Fruit fly (Drosophila melanogaster) whole organism, embryonic: ENCODE data around the gene Tg.
A peak's percentile ranks its signal among the peaks of the same experiment; 100 is the strongest.

Source experiments
- Abd-B ChIP-seq: fragments of 200-800 bp; sonication (Bioruptor generic); optimal IDR thresholded peaks from 2 replicates; lab custom pipeline; 2018; ENCODE audit warnings: missing biosample characterization, mild to moderate bottlenecking, missing genetic modification characterization, moderate library complexity
- Atf3 ChIP-seq: fragments of 200-800 bp; sonication (Bioruptor generic); optimal IDR thresholded peaks from 3 replicates; lab custom pipeline; 2016; ENCODE audit warnings: missing biosample characterization, missing genetic modification characterization
- B-H1 ChIP-seq: fragments of 200-800 bp; sonication (Bioruptor generic); IDR thresholded peaks from 3 replicates; pipeline ENCODE4 v1.3.6; 2022; ENCODE audit warnings: missing biosample characterization, missing genetic modification characterization
- CG10147 ChIP-seq: fragments of 200-800 bp; sonication (Bioruptor generic); optimal IDR thresholded peaks from 2 replicates; lab custom pipeline; 2019; ENCODE audit warnings: missing biosample characterization, mild to moderate bottlenecking, missing genetic modification characterization, moderate library complexity
- CG12104 ChIP-seq: fragments of 200-800 bp; sonication (Bioruptor generic); optimal IDR thresholded peaks from 3 replicates; lab custom pipeline; 2016; ENCODE audit warnings: missing biosample characterization, missing genetic modification characterization
- CG12155 ChIP-seq: fragments of 200-800 bp; sonication (Bioruptor generic); optimal IDR thresholded peaks from 3 replicates; lab custom pipeline; 2016; ENCODE audit warnings: missing biosample characterization, missing genetic modification characterization
- CG12299 ChIP-seq: fragments of 200-800 bp; sonication (Bioruptor generic); optimal IDR thresholded peaks from 2 replicates; lab custom pipeline; 2018; ENCODE audit warnings: missing biosample characterization, mild to moderate bottlenecking, missing genetic modification characterization
- CG13123 ChIP-seq: fragments of 200-800 bp; sonication (Bioruptor generic); optimal IDR thresholded peaks from 2 replicates; lab custom pipeline; 2016; ENCODE audit warnings: missing biosample characterization, missing genetic modification characterization
- CG15269 ChIP-seq: fragments of 200-800 bp; sonication (Bioruptor generic); optimal IDR thresholded peaks from 2 replicates; lab custom pipeline; 2018; ENCODE audit warnings: missing biosample characterization, mild to moderate bottlenecking, missing genetic modification characterization, moderate library complexity
- CG1602 ChIP-seq: fragments of 200-800 bp; sonication (Bioruptor generic); optimal IDR thresholded peaks from 3 replicates; lab custom pipeline; 2016; ENCODE audit warnings: missing biosample characterization, missing genetic modification characterization
- CG17829 ChIP-seq: fragments of 200-800 bp; optimal IDR thresholded peaks from 2 replicates; lab custom pipeline; 2019; ENCODE audit warnings: missing biosample characterization, mild to moderate bottlenecking, missing genetic modification characterization, moderate library complexity
- CG2129 ChIP-seq: fragments of 200-800 bp; sonication (Bioruptor generic); IDR thresholded peaks from 2 replicates; pipeline ENCODE4 v1.3.6; 2022; ENCODE audit warnings: missing biosample characterization, missing genetic modification characterization; ENCODE audit not compliant: partially characterized antibody
- CG2678 ChIP-seq: fragments of 200-800 bp; sonication (Bioruptor generic); optimal IDR thresholded peaks from 3 replicates; lab custom pipeline; 2019; ENCODE audit warnings: missing biosample characterization, mild to moderate bottlenecking, missing genetic modification characterization, moderate library complexity
- CG2889 ChIP-seq: fragments of 200-800 bp; sonication (Bioruptor generic); IDR thresholded peaks from 3 replicates; pipeline ENCODE4 v1.3.6; 2022; ENCODE audit warnings: missing biosample characterization, missing genetic modification characterization
- CG4360 ChIP-seq: fragments of 200-800 bp; sonication (Bioruptor generic); IDR thresholded peaks from 2 replicates; pipeline ENCODE4 v1.3.6; 2022; ENCODE audit warnings: missing biosample characterization, missing genetic modification characterization
- CG6765 ChIP-seq: fragments of 200-800 bp; sonication (Bioruptor generic); optimal IDR thresholded peaks from 3 replicates; lab custom pipeline; 2017; ENCODE audit warnings: missing biosample characterization, mild to moderate bottlenecking, missing genetic modification characterization
- CG7928 ChIP-seq: fragments of 200-800 bp; sonication (Bioruptor generic); optimal IDR thresholded peaks from 2 replicates; lab custom pipeline; 2017; ENCODE audit warnings: missing biosample characterization, mild to moderate bottlenecking, missing genetic modification characterization
- CG8290 ChIP-seq, 3 experiments: fragments of 200-800 bp; sonication (Bioruptor generic); optimal IDR thresholded peaks; 2 replicates each; lab custom pipeline; 2016 to 2019; ENCODE audit warnings: missing biosample characterization in 3 of 3, missing genetic modification characterization in 3 of 3, mild to moderate bottlenecking in 2 of 3, moderate library complexity in 1 of 3
- CG8359 ChIP-seq: fragments of 200-800 bp; sonication (Bioruptor generic); optimal IDR thresholded peaks from 2 replicates; lab custom pipeline; 2017; ENCODE audit warnings: missing biosample characterization, mild to moderate bottlenecking, missing genetic modification characterization, borderline replicate concordance
- CG9817 ChIP-seq: fragments of 200-800 bp; sonication (Bioruptor generic); optimal IDR thresholded peaks from 2 replicates; lab custom pipeline; 2018; ENCODE audit warnings: missing biosample characterization, mild to moderate bottlenecking, missing genetic modification characterization, moderate library complexity
- Deaf1 ChIP-seq: fragments of 200-800 bp; optimal IDR thresholded peaks from 3 replicates; lab custom pipeline; 2019; ENCODE audit warnings: missing biosample characterization, mild to moderate bottlenecking, missing genetic modification characterization, moderate library complexity
- Hmx ChIP-seq: fragments of 200-800 bp; sonication (Bioruptor generic); optimal IDR thresholded peaks from 2 replicates; lab custom pipeline; 2016; ENCODE audit warnings: missing biosample characterization, missing genetic modification characterization
- Kr ChIP-seq: fragments of 200-800 bp; sonication (Bioruptor generic); optimal IDR thresholded peaks from 2 replicates; lab custom pipeline; 2017; ENCODE audit warnings: missing biosample characterization, mild to moderate bottlenecking, missing genetic modification characterization
- NfI ChIP-seq: fragments of 200-800 bp; sonication (Bioruptor generic); optimal IDR thresholded peaks from 3 replicates; lab custom pipeline; 2018; ENCODE audit warnings: missing biosample characterization, mild to moderate bottlenecking, missing genetic modification characterization, moderate library complexity
- Opbp ChIP-seq: fragments of 200-800 bp; sonication (Bioruptor generic); IDR thresholded peaks from 3 replicates; pipeline ENCODE4 v1.3.6; 2022; ENCODE audit warnings: missing biosample characterization, missing genetic modification characterization; ENCODE audit not compliant: partially characterized antibody
- ara ChIP-seq: fragments of 200-800 bp; sonication (Bioruptor generic); IDR thresholded peaks from 2 replicates; pipeline ENCODE4 v1.3.6; 2022; ENCODE audit warnings: missing biosample characterization, missing genetic modification characterization
- bsh ChIP-seq, 2 experiments: fragments of 200-800 bp; sonication (Bioruptor generic); optimal IDR thresholded peaks; 2 replicates each; lab custom pipeline; 2017 to 2018; ENCODE audit warnings: mild to moderate bottlenecking in 2 of 2, missing biosample characterization in 2 of 2, missing genetic modification characterization in 2 of 2, moderate library complexity in 1 of 2
- btn ChIP-seq: fragments of 200-800 bp; sonication (Bioruptor generic); optimal IDR thresholded peaks from 2 replicates; lab custom pipeline; 2016; ENCODE audit warnings: missing biosample characterization, missing genetic modification characterization
- corto ChIP-seq: fragments of 200-800 bp; sonication (Bioruptor generic); optimal IDR thresholded peaks from 2 replicates; lab custom pipeline; 2016; ENCODE audit warnings: missing biosample characterization, mild to moderate bottlenecking, missing genetic modification characterization, moderate library complexity
- dmrt11E ChIP-seq: fragments of 200-800 bp; sonication (Bioruptor generic); optimal IDR thresholded peaks from 3 replicates; lab custom pipeline; 2018; ENCODE audit warnings: missing biosample characterization, mild to moderate bottlenecking, missing genetic modification characterization, moderate library complexity
- en ChIP-seq: fragments of 200-800 bp; sonication (Bioruptor generic); optimal IDR thresholded peaks from 2 replicates; lab custom pipeline; 2016; ENCODE audit warnings: missing biosample characterization, missing genetic modification characterization
- esg ChIP-seq: fragments of 200-800 bp; sonication (Bioruptor generic); conservative IDR thresholded peaks from 2 replicates; pipeline ENCODE4 v1.3.6; 2022; ENCODE audit warnings: missing biosample characterization, missing genetic modification characterization
- gce ChIP-seq: fragments of 200-800 bp; sonication (Bioruptor generic); IDR thresholded peaks from 3 replicates; pipeline ENCODE4 v1.3.6; 2022; ENCODE audit warnings: missing biosample characterization, missing genetic modification characterization
- gcm2 ChIP-seq: fragments of 200-800 bp; sonication (Bioruptor generic); optimal IDR thresholded peaks from 2 replicates; lab custom pipeline; 2016; ENCODE audit warnings: missing biosample characterization, missing genetic modification characterization
- insv ChIP-seq, 2 experiments: fragments of 200-800 bp; sonication (Bioruptor generic); optimal IDR thresholded peaks; 3 replicates each; lab custom pipeline; 2016 to 2018; ENCODE audit warnings: missing biosample characterization in 2 of 2, missing genetic modification characterization in 2 of 2
- jumu ChIP-seq: fragments of 200-800 bp; sonication (Bioruptor generic); optimal IDR thresholded peaks from 3 replicates; lab custom pipeline; 2016; ENCODE audit warnings: missing biosample characterization, missing genetic modification characterization
- nerfin-1 ChIP-seq: fragments of 200-800 bp; sonication (Bioruptor generic); optimal IDR thresholded peaks from 3 replicates; lab custom pipeline; 2019; ENCODE audit warnings: missing biosample characterization, mild to moderate bottlenecking, missing genetic modification characterization, moderate library complexity
- pita ChIP-seq: fragments of 200-800 bp; sonication (Bioruptor generic); optimal IDR thresholded peaks from 2 replicates; lab custom pipeline; 2017; ENCODE audit warnings: missing biosample characterization, mild to moderate bottlenecking, missing genetic modification characterization
- pum ChIP-seq: fragments of 200-800 bp; sonication (Bioruptor generic); optimal IDR thresholded peaks from 2 replicates; lab custom pipeline; 2016; ENCODE audit warnings: missing biosample characterization, missing genetic modification characterization
- repo ChIP-seq: fragments of 200-800 bp; sonication (Bioruptor generic); optimal IDR thresholded peaks from 2 replicates; lab custom pipeline; 2016; ENCODE audit warnings: missing biosample characterization, missing genetic modification characterization
- rib ChIP-seq: fragments of 200-800 bp; sonication (Bioruptor generic); IDR thresholded peaks from 2 replicates; pipeline ENCODE4 v1.3.6; 2022; ENCODE audit warnings: missing biosample characterization, missing genetic modification characterization
- row ChIP-seq: fragments of 200-800 bp; sonication (Bioruptor generic); IDR thresholded peaks from 3 replicates; pipeline ENCODE4 v1.3.6; 2022; ENCODE audit warnings: missing biosample characterization, missing genetic modification characterization
- shn ChIP-seq: fragments of 200-800 bp; sonication (Bioruptor generic); optimal IDR thresholded peaks from 3 replicates; lab custom pipeline; 2016; ENCODE audit warnings: missing biosample characterization, missing genetic modification characterization
- sqz ChIP-seq: fragments of 200-800 bp; sonication (Bioruptor generic); optimal IDR thresholded peaks from 3 replicates; lab custom pipeline; 2018; ENCODE audit warnings: missing biosample characterization, mild to moderate bottlenecking, missing genetic modification characterization
- unpg ChIP-seq: fragments of 200-800 bp; sonication (Bioruptor generic); optimal IDR thresholded peaks from 3 replicates; lab custom pipeline; 2018; ENCODE audit warnings: missing biosample characterization, mild to moderate bottlenecking, missing genetic modification characterization, moderate library complexity
- yki ChIP-seq: fragments of >200 bp; optimal IDR thresholded peaks from 3 replicates; lab custom pipeline; 2018
- zen2 ChIP-seq: fragments of 200-800 bp; sonication (Bioruptor generic); IDR thresholded peaks from 3 replicates; pipeline ENCODE4 v1.3.6; 2022; ENCODE audit warnings: missing biosample characterization, missing genetic modification characterization; ENCODE audit not compliant: partially characterized antibody

The Tg gene

dm6 chr2L:8001694-8002627 is 9.2 kb upstream of the Tg start (continued):
- TF ChIP-seq Kr (GFP tag; lab: Kevin White, UChicago), result no peak
- TF ChIP-seq CG4360 (GFP tag; lab: Robert Waterston, UW), result no peak
- peak; percentile 40 for TF ChIP-seq corto (GFP tag; lab: Kevin White, UChicago)
- TF ChIP-seq esg (GFP tag; lab: Robert Waterston, UW), result peak; percentile 86
- TF ChIP-seq CG2678, result peak; percentile 95
- TF ChIP-seq pum (GFP tag; lab: Kevin White, UChicago), result peak; percentile 71
- TF ChIP-seq en (GFP tag; lab: Kevin White, UChicago), result peak; percentile 35
- TF ChIP-seq CG6765 (GFP tag; lab: Kevin White, UChicago), result peak; percentile 81
- TF ChIP-seq CG13123 (GFP tag; lab: Kevin White, UChicago), result peak; percentile 44
- peak; percentile 91 for TF ChIP-seq CG15269
- TF ChIP-seq jumu, result peak; percentile 74
- TF ChIP-seq CG12155 (GFP tag; lab: Kevin White, UChicago), result peak; percentile 71
- TF ChIP-seq shn (GFP tag; lab: Kevin White, UChicago), result peak; percentile 79
- TF ChIP-seq CG2889 (GFP tag; lab: Robert Waterston, UW), result peak; percentile 66; the same call in 2 of the 3 replicates
- TF ChIP-seq CG9817 (tag; lab: Kevin White, UChicago), result peak; percentile 79
- peak; percentile 90 for TF ChIP-seq Abd-B (GFP tag; lab: Kevin White, UChicago)
- TF ChIP-seq gcm2 (GFP tag; lab: Kevin White, UChicago), result peak; percentile 66
- peak; percentile 84 for TF ChIP-seq dmrt11E
- no peak for TF ChIP-seq CG2129
- TF ChIP-seq CG10147 (GFP tag; lab: Kevin White, UChicago), result peak; percentile 91
- TF ChIP-seq Atf3 (GFP tag; lab: Kevin White, UChicago), result peak; percentile 65
- TF ChIP-seq btn (GFP tag; lab: Kevin White, UChicago), result peak; percentile 50
- TF ChIP-seq unpg, result peak; percentile 84
- peak; percentile 90 for TF ChIP-seq CG12104 (GFP tag; lab: Kevin White, UChicago)
- TF ChIP-seq Deaf1 (tag; lab: Kevin White, UChicago), result peak; percentile 69
- no peak for TF ChIP-seq zen2 (GFP tag; lab: Robert Waterston, UW)
- TF ChIP-seq insv (GFP tag; optimal IDR thresholded peaks at IDR 0.05; lab: Kevin White, UChicago), result peak in 1 of 2 experiments; percentile 45
- peak; percentile 62 for TF ChIP-seq Hmx (GFP tag; lab: Kevin White, UChicago)
- TF ChIP-seq NfI, result peak; percentile 88
- no peak for TF ChIP-seq yki (lab: Kevin White, UChicago)
- TF ChIP-seq rib (GFP tag; lab: Robert Waterston, UW), result 0 out of 2 replicates have a peak, but pooled peaks have one; percentile 28
- peak; percentile 63 for TF ChIP-seq CG12299 (tag; lab: Kevin White, UChicago)
- peak; percentile 25 for TF ChIP-seq CG7928 (GFP tag; lab: Kevin White, UChicago)
- peak; percentile 82 to 84 for TF ChIP-seq bsh (GFP tag; optimal IDR thresholded peaks at IDR 0.05; lab: Kevin White, UChicago)
- peak; percentile 37 for TF ChIP-seq CG8290 (GFP tag; optimal IDR thresholded peaks at IDR 0.05; lab: Kevin White, UChicago)
- peak in 1 of 2 experiments; percentile 67 for TF ChIP-seq CG8290 (tag; optimal IDR thresholded peaks at IDR 0.05; lab: Kevin White, UChicago)
- peak; percentile 84 for TF ChIP-seq CG1602 (GFP tag; lab: Kevin White, UChicago)
- TF ChIP-seq row (GFP tag; lab: Robert Waterston, UW), result peak; percentile 88
- peak; percentile 91 for TF ChIP-seq CG17829 (tag; lab: Kevin White, UChicago)
- TF ChIP-seq ara, result peak; percentile 68; the same call in 1 of the 2 replicates
- no peak for TF ChIP-seq Opbp (GFP tag; lab: Robert Waterston, UW)
- 0 out of 3 replicates have a peak, but pooled peaks have one; percentile 41 for TF ChIP-seq gce (GFP tag; lab: Robert Waterston, UW)
- TF ChIP-seq repo (GFP tag; lab: Kevin White, UChicago), result peak; percentile 69
- TF ChIP-seq B-H1 (GFP tag; lab: Robert Waterston, UW), result peak; percentile 76
- peak; percentile 83 for TF ChIP-seq sqz
- peak; percentile 85 for TF ChIP-seq nerfin-1
- TF ChIP-seq pita (GFP tag; lab: Kevin White, UChicago), result no peak
- TF ChIP-seq CG8359, result peak; percentile 68
